Fruit fly (Drosophila melanogaster) whole organism, adult: ENCODE measurements around the gene Actn.
A peak's percentile ranks its signal among the peaks of the same experiment; 100 is the strongest.

ENCODE experiments used
- CG11617 ChIP-seq: fragments of 200-800 bp; sonication (Bioruptor generic); optimal IDR thresholded peaks from 2 replicates; lab custom pipeline; 2017; ENCODE audit warnings: mild to moderate bottlenecking, missing biosample characterization, missing genetic modification reagents, missing genetic modification characterization
- CG14711 ChIP-seq: fragments of 200-800 bp; sonication (Bioruptor generic); optimal IDR thresholded peaks from 2 replicates; lab custom pipeline; 2018; ENCODE audit warnings: missing biosample characterization, mild to moderate bottlenecking, missing genetic modification characterization, moderate library complexity
- CG33017 ChIP-seq: fragments of 200-800 bp; sonication (Bioruptor generic); optimal IDR thresholded peaks from 2 replicates; lab custom pipeline; 2018; ENCODE audit warnings: missing biosample characterization, mild to moderate bottlenecking, missing genetic modification characterization, moderate library complexity
- CG7101 ChIP-seq: fragments of 200-800 bp; sonication (Bioruptor generic); optimal IDR thresholded peaks from 2 replicates; lab custom pipeline; 2018; ENCODE audit warnings: missing biosample characterization, mild to moderate bottlenecking, missing genetic modification characterization, moderate library complexity
- Crg-1 ChIP-seq: fragments of 200-800 bp; sonication (Bioruptor generic); optimal IDR thresholded peaks from 2 replicates; lab custom pipeline; 2016; ENCODE audit warnings: missing biosample characterization, missing genetic modification characterization
- cic ChIP-seq: fragments of 200-800 bp; sonication (Bioruptor generic); optimal IDR thresholded peaks from 2 replicates; lab custom pipeline; 2017; ENCODE audit warnings: missing biosample characterization, mild to moderate bottlenecking, missing genetic modification characterization, moderate library complexity
- kay ChIP-seq: fragments of 200-800 bp; sonication (Bioruptor generic); peaks from one replicate; lab custom pipeline; 2016; ENCODE audit warnings: missing biosample characterization, missing genetic modification characterization, borderline replicate concordance
- ovo ChIP-seq: fragments of 200-800 bp; sonication (Bioruptor generic); optimal IDR thresholded peaks from 2 replicates; lab custom pipeline; 2016; ENCODE audit warnings: missing biosample characterization, missing genetic modification characterization

DNA sequence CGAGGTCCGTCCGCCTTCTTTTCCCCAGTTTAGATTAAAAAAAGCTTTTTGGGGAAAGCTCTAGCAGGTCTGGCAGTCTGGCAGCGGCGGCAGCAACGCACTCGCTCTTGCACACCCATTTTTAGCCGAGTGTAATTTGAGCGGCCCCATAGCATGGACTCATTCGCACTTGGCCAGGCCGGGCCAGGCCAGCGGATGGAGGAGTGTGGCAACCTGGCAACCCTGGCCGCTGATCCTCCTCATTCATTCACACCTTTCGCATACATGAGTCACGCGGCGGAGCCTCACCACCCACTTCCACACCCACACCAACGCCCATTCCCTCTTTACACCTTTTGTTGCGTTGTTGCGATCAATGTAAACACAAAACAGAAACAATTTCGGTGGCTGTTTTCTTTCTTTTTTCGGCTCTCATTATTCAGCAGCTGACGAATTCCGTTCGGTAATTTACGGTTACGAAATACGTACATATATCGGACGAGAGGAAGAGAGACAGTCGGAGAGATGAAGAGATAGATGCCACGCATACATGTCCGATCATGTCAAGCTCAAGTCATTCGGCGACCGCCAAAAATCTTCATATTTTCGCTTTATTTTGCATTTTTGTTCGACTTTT, 9.2 kb downstream of the Actn start:
- TF ChIP-seq ovo (GFP tag; lab: Kevin White, UChicago) = no peak
- TF ChIP-seq CG7101 (tag; lab: Kevin White, UChicago) = no peak
- TF ChIP-seq kay = no peak
- TF ChIP-seq CG14711 (tag; lab: Kevin White, UChicago) = peak; percentile 66
- no peak for TF ChIP-seq CG33017 (tag; lab: Kevin White, UChicago)
- no peak for TF ChIP-seq Crg-1 (GFP tag; lab: Kevin White, UChicago)
- TF ChIP-seq CG11617 (GFP tag; lab: Kevin White, UChicago) = no peak
- TF ChIP-seq cic (GFP tag; lab: Kevin White, UChicago) = no peak
